Worm (Caenorhabditis elegans) whole organism, L1 larva: ENCODE data around the gene F48E8.4.

Source experiments
- C04F5.9 ChIP-seq: sonication (generic microtip); optimal IDR thresholded peaks from 2 replicates; lab custom pipeline; 2016; ENCODE audit warnings: missing genetic modification characterization, missing compliant biosample characterization
- ces-1 ChIP-seq: fragments of 150-350 bp; optimal IDR thresholded peaks from 2 replicates; lab custom pipeline; 2014; ENCODE audit warnings: missing biosample characterization, missing genetic modification reagents, missing genetic modification characterization
- isw-1 ChIP-seq: fragments of 200-800 bp; sonication (Bioruptor generic); IDR thresholded peaks from 2 replicates; pipeline ENCODE4 v1.3.6; 2022; ENCODE audit warnings: missing genetic modification characterization, missing compliant biosample characterization
- lir-3 ChIP-seq: sonication (generic microtip); optimal IDR thresholded peaks from 2 replicates; lab custom pipeline; 2016; ENCODE audit warnings: mild to moderate bottlenecking, missing genetic modification characterization, moderate library complexity, missing compliant biosample characterization; ENCODE audit not compliant: poor library complexity
- lsy-2 ChIP-seq, 2 experiments: fragments of 150-350 bp; optimal IDR thresholded peaks; 2 replicates each; lab custom pipeline; 2014; ENCODE audit warnings: missing biosample characterization in 2 of 2, missing genetic modification characterization in 2 of 2
- pqm-1 ChIP-seq: sonication (generic microtip); optimal IDR thresholded peaks from 3 replicates; lab custom pipeline; 2017; ENCODE audit warnings: missing biosample characterization, missing genetic modification characterization
- unc-30 ChIP-seq: sonication (generic microtip); optimal IDR thresholded peaks from 2 replicates; lab custom pipeline; 2017; ENCODE audit warnings: missing biosample characterization, missing genetic modification characterization
- unc-62 ChIP-seq: fragments of 150-350 bp; optimal IDR thresholded peaks from 2 replicates; lab custom pipeline; 2014; ENCODE audit warnings: missing biosample characterization, missing genetic modification reagents, missing genetic modification characterization

ce11 chrIII:5474176-5474575 is 20.8 kb downstream of the F48E8.4 start, which contains the start of gene lon-1:
- TF ChIP-seq lsy-2 (tag; optimal IDR thresholded peaks at IDR 0.05; lab: Kevin White, UChicago): no peak
- TF ChIP-seq lir-3 (tag; lab: Kevin White, UChicago): no peak
- TF ChIP-seq isw-1: no peak
- TF ChIP-seq ces-1 (GFP tag; lab: Kevin White, UChicago): no peak
- TF ChIP-seq unc-62: no peak
- TF ChIP-seq unc-30: no peak
- TF ChIP-seq pqm-1 (tag; lab: Kevin White, UChicago): no peak
- TF ChIP-seq C04F5.9: no peak
